Fruit fly (Drosophila melanogaster) whole organism, embryonic: ENCODE measurements around the gene blp.

Source experiments
- ATbp ChIP-seq: fragments of 200-800 bp; sonication (Bioruptor generic); optimal IDR thresholded peaks from 2 replicates; lab custom pipeline; 2017; ENCODE audit warnings: missing biosample characterization, mild to moderate bottlenecking, missing genetic modification characterization, missing genetic modification reagents
- Atf3 ChIP-seq: fragments of 200-800 bp; sonication (Bioruptor generic); optimal IDR thresholded peaks from 3 replicates; lab custom pipeline; 2016; ENCODE audit warnings: missing biosample characterization, missing genetic modification characterization
- B-H2 ChIP-seq: fragments of 200-800 bp; sonication (Bioruptor generic); optimal IDR thresholded peaks from 2 replicates; lab custom pipeline; 2018; ENCODE audit warnings: missing biosample characterization, mild to moderate bottlenecking, missing genetic modification characterization
- CG10462 ChIP-seq: fragments of 200-800 bp; sonication (Bioruptor generic); optimal IDR thresholded peaks from 2 replicates; lab custom pipeline; 2016; ENCODE audit warnings: missing biosample characterization, missing genetic modification characterization
- CG11696 ChIP-seq: fragments of 200-800 bp; sonication (Bioruptor generic); IDR thresholded peaks from 2 replicates; pipeline ENCODE4 v1.3.6; 2022; ENCODE audit warnings: missing biosample characterization, missing genetic modification characterization
- CG12769 ChIP-seq: fragments of 200-800 bp; sonication (Bioruptor generic); optimal IDR thresholded peaks from 2 replicates; lab custom pipeline; 2019; ENCODE audit warnings: missing biosample characterization, mild to moderate bottlenecking, missing genetic modification characterization, moderate library complexity
- CG1529 ChIP-seq: fragments of 200-800 bp; sonication (Bioruptor generic); optimal IDR thresholded peaks from 3 replicates; lab custom pipeline; 2018; ENCODE audit warnings: missing biosample characterization, missing genetic modification characterization
- CG15514 ChIP-seq: fragments of 200-800 bp; sonication (Bioruptor generic); optimal IDR thresholded peaks from 3 replicates; lab custom pipeline; 2017; ENCODE audit warnings: missing biosample characterization, missing genetic modification characterization, mild to moderate bottlenecking, moderate library complexity, missing genetic modification reagents
- CG2889 ChIP-seq: fragments of 200-800 bp; sonication (Bioruptor generic); IDR thresholded peaks from 3 replicates; pipeline ENCODE4 v1.3.6; 2022; ENCODE audit warnings: missing biosample characterization, missing genetic modification characterization
- CG31388 ChIP-seq: fragments of 200-800 bp; sonication (Bioruptor generic); optimal IDR thresholded peaks from 2 replicates; lab custom pipeline; 2016; ENCODE audit warnings: missing biosample characterization, missing genetic modification characterization
- CG3163 ChIP-seq: fragments of 200-800 bp; sonication (Bioruptor generic); optimal IDR thresholded peaks from 3 replicates; lab custom pipeline; 2016; ENCODE audit warnings: missing biosample characterization, missing genetic modification characterization
- CG32532 ChIP-seq: fragments of 200-800 bp; sonication (Bioruptor generic); IDR thresholded peaks from 2 replicates; pipeline ENCODE4 v1.3.6; 2022; ENCODE audit warnings: missing biosample characterization, missing genetic modification characterization
- CG33557 ChIP-seq: fragments of 200-800 bp; sonication (Bioruptor generic); optimal IDR thresholded peaks from 2 replicates; lab custom pipeline; 2019; ENCODE audit warnings: missing biosample characterization, mild to moderate bottlenecking, missing genetic modification characterization, moderate library complexity
- CG34376 ChIP-seq: fragments of 200-800 bp; sonication (Bioruptor generic); optimal IDR thresholded peaks from 2 replicates; lab custom pipeline; 2018; ENCODE audit warnings: missing biosample characterization, mild to moderate bottlenecking, missing genetic modification characterization
- CG43689 ChIP-seq: fragments of 200-800 bp; sonication (Bioruptor generic); IDR thresholded peaks from 2 replicates; pipeline ENCODE4 v1.3.6; 2022; ENCODE audit warnings: missing biosample characterization, missing genetic modification characterization
- CG9797 ChIP-seq: fragments of 200-800 bp; sonication (Bioruptor generic); optimal IDR thresholded peaks from 3 replicates; lab custom pipeline; 2018; ENCODE audit warnings: missing biosample characterization, mild to moderate bottlenecking, missing genetic modification characterization
- CG9876 ChIP-seq: fragments of 200-800 bp; sonication (Bioruptor generic); optimal IDR thresholded peaks from 2 replicates; lab custom pipeline; 2016; ENCODE audit warnings: missing biosample characterization, missing genetic modification characterization
- Deaf1 ChIP-seq: fragments of 200-800 bp; optimal IDR thresholded peaks from 3 replicates; lab custom pipeline; 2019; ENCODE audit warnings: missing biosample characterization, mild to moderate bottlenecking, missing genetic modification characterization, moderate library complexity
- Dek ChIP-seq: fragments of 200-800 bp; sonication (Bioruptor generic); optimal IDR thresholded peaks from 3 replicates; lab custom pipeline; 2019; ENCODE audit warnings: missing biosample characterization, mild to moderate bottlenecking, missing genetic modification characterization, moderate library complexity
- Dll ChIP-seq: fragments of 200-800 bp; sonication (Bioruptor generic); IDR thresholded peaks from 4 replicates; pipeline ENCODE4 v1.3.6; 2022; ENCODE audit warnings: missing biosample characterization, missing genetic modification characterization; ENCODE audit not compliant: partially characterized antibody
- Doc3 ChIP-seq: fragments of 200-800 bp; sonication (Bioruptor generic); IDR thresholded peaks from 3 replicates; pipeline ENCODE4 v1.3.6; 2022; ENCODE audit warnings: missing biosample characterization, missing genetic modification characterization; ENCODE audit not compliant: partially characterized antibody
- Gug ChIP-seq: fragments of 200-800 bp; sonication (Bioruptor generic); IDR thresholded peaks from 4 replicates; pipeline ENCODE4 v1.3.6; 2022; ENCODE audit warnings: missing biosample characterization, missing genetic modification characterization
- HLH54F ChIP-seq: fragments of 200-800 bp; sonication (Bioruptor generic); optimal IDR thresholded peaks from 3 replicates; lab custom pipeline; 2016; ENCODE audit warnings: missing biosample characterization, missing genetic modification characterization
- Hey ChIP-seq: fragments of 200-800 bp; sonication (Bioruptor generic); optimal IDR thresholded peaks from 3 replicates; lab custom pipeline; 2018; ENCODE audit warnings: missing biosample characterization, mild to moderate bottlenecking, missing genetic modification characterization
- Hr78 ChIP-seq, 2 experiments: fragments of 200-800 bp in 1 of 2; fragments of >200 bp in 1 of 2; sonication (Bioruptor generic) in 1 of 2; optimal IDR thresholded peaks; 2 replicates each; lab custom pipeline; 2017 to 2019; ENCODE audit warnings: missing biosample characterization in 2 of 2, missing genetic modification characterization in 2 of 2, mild to moderate bottlenecking in 1 of 2, moderate library complexity in 1 of 2
- Med ChIP-seq: fragments of 200-800 bp; sonication (Bioruptor generic); peaks from one replicate; lab custom pipeline; 2016; ENCODE audit warnings: missing biosample characterization, missing genetic modification characterization, mild to moderate bottlenecking, inconsistent platforms, moderate library complexity
- Nf-YC ChIP-seq: fragments of 200-800 bp; optimal IDR thresholded peaks from 3 replicates; lab custom pipeline; 2019; ENCODE audit warnings: missing biosample characterization, mild to moderate bottlenecking, missing genetic modification characterization, moderate library complexity
- Oaz ChIP-seq: fragments of 200-800 bp; sonication (Bioruptor generic); IDR thresholded peaks from 2 replicates; pipeline ENCODE4 v1.3.6; 2022; ENCODE audit warnings: missing biosample characterization, missing genetic modification characterization
- Spps ChIP-seq: fragments of 200-800 bp; sonication (Bioruptor generic); optimal IDR thresholded peaks from 2 replicates; lab custom pipeline; 2018; ENCODE audit warnings: missing biosample characterization, mild to moderate bottlenecking, missing genetic modification characterization
- Taf1 ChIP-seq: fragments of 200-800 bp; sonication (Bioruptor generic); IDR thresholded peaks from 2 replicates; pipeline ENCODE4 v1.3.6; 2022; ENCODE audit warnings: missing biosample characterization, missing genetic modification characterization
- aop ChIP-seq: fragments of 200-800 bp; sonication (Bioruptor generic); IDR thresholded peaks from 2 replicates; pipeline ENCODE4 v1.3.6; 2022; ENCODE audit warnings: missing biosample characterization, missing genetic modification characterization
- bcd ChIP-seq: fragments of 200-800 bp; sonication (Bioruptor generic); optimal IDR thresholded peaks from 2 replicates; lab custom pipeline; 2017; ENCODE audit warnings: missing biosample characterization, mild to moderate bottlenecking, missing genetic modification characterization
- caup ChIP-seq: fragments of 200-800 bp; sonication (Bioruptor generic); optimal IDR thresholded peaks from 3 replicates; lab custom pipeline; 2017; ENCODE audit warnings: missing biosample characterization, mild to moderate bottlenecking, missing genetic modification characterization, moderate library complexity; ENCODE audit not compliant: severe bottlenecking
- corto ChIP-seq: fragments of 200-800 bp; sonication (Bioruptor generic); optimal IDR thresholded peaks from 2 replicates; lab custom pipeline; 2016; ENCODE audit warnings: missing biosample characterization, mild to moderate bottlenecking, missing genetic modification characterization, moderate library complexity
- crol ChIP-seq: fragments of 200-800 bp; sonication (Bioruptor generic); IDR thresholded peaks from 2 replicates; pipeline ENCODE4 v1.3.6; 2022; ENCODE audit warnings: missing biosample characterization, missing genetic modification characterization
- danr ChIP-seq: fragments of 200-800 bp; sonication (Bioruptor generic); IDR thresholded peaks from 2 replicates; pipeline ENCODE4 v1.3.6; 2022; ENCODE audit warnings: missing biosample characterization, missing genetic modification characterization
- dm ChIP-seq: fragments of 200-800 bp; sonication (Bioruptor generic); optimal IDR thresholded peaks from 3 replicates; lab custom pipeline; 2016; ENCODE audit warnings: missing biosample characterization, missing genetic modification characterization
- grn ChIP-seq: fragments of 200-800 bp; sonication (Bioruptor generic); optimal IDR thresholded peaks from 3 replicates; lab custom pipeline; 2017; ENCODE audit warnings: missing biosample characterization, missing genetic modification characterization
- gt ChIP-seq: fragments of 200-800 bp; sonication (Bioruptor generic); IDR thresholded peaks from 2 replicates; pipeline ENCODE4 v1.3.6; 2022; ENCODE audit warnings: missing biosample characterization, missing genetic modification characterization
- hkb ChIP-seq, 2 experiments: fragments of 200-800 bp in 1 of 2; fragments of >200 bp in 1 of 2; sonication (Bioruptor generic) in 1 of 2; IDR thresholded peaks in 1 of 2; optimal IDR thresholded peaks in 1 of 2; 2 replicates each; pipeline versions ENCODE4 v1.3.6 to Lab custom; 2017 to 2022; ENCODE audit warnings: missing biosample characterization in 1 of 2, missing genetic modification characterization in 1 of 2
- inv ChIP-seq: fragments of 200-800 bp; sonication (Bioruptor generic); IDR thresholded peaks from 2 replicates; pipeline ENCODE4 v1.3.6; 2022; ENCODE audit warnings: missing biosample characterization, missing genetic modification characterization; ENCODE audit not compliant: partially characterized antibody
- jing ChIP-seq: fragments of 200-800 bp; sonication (Bioruptor generic); optimal IDR thresholded peaks from 2 replicates; lab custom pipeline; 2018; ENCODE audit warnings: missing biosample characterization, mild to moderate bottlenecking, missing genetic modification characterization
- kah ChIP-seq: fragments of 200-800 bp; sonication (Bioruptor generic); optimal IDR thresholded peaks from 2 replicates; lab custom pipeline; 2018; ENCODE audit warnings: missing biosample characterization, mild to moderate bottlenecking, missing genetic modification characterization
- knrl ChIP-seq: fragments of 200-800 bp; sonication (Bioruptor generic); IDR thresholded peaks from 3 replicates; pipeline ENCODE4 v1.3.6; 2022; ENCODE audit warnings: missing biosample characterization, missing genetic modification characterization; ENCODE audit not compliant: partially characterized antibody
- ranshi ChIP-seq: fragments of 200-800 bp; sonication (Bioruptor generic); IDR thresholded peaks from 2 replicates; pipeline ENCODE4 v1.3.6; 2022; ENCODE audit warnings: missing biosample characterization, missing genetic modification characterization
- sisA ChIP-seq: fragments of 200-800 bp; sonication (Bioruptor generic); IDR thresholded peaks from 2 replicates; pipeline ENCODE4 v1.3.6; 2022; ENCODE audit warnings: missing biosample characterization, missing genetic modification characterization
- sr ChIP-seq: fragments of 200-800 bp; sonication (Bioruptor generic); IDR thresholded peaks from 3 replicates; pipeline ENCODE4 v1.3.6; 2022; ENCODE audit warnings: missing biosample characterization, missing genetic modification characterization
- sug ChIP-seq: fragments of 200-800 bp; optimal IDR thresholded peaks from 2 replicates; lab custom pipeline; 2019; ENCODE audit warnings: missing biosample characterization, mild to moderate bottlenecking, missing genetic modification characterization, moderate library complexity
- tll ChIP-seq, 2 experiments: fragments of 200-800 bp in 1 of 2; fragments of >200 bp in 1 of 2; sonication (Bioruptor generic) in 1 of 2; optimal IDR thresholded peaks; 2 replicates each; lab custom pipeline; 2017 to 2019; ENCODE audit warnings: missing biosample characterization in 2 of 2, missing genetic modification characterization in 2 of 2, mild to moderate bottlenecking in 1 of 2, moderate library complexity in 1 of 2
- usp ChIP-seq: fragments of >200 bp; optimal IDR thresholded peaks from 2 replicates; lab custom pipeline; 2017; ENCODE audit warnings: missing biosample characterization, missing genetic modification characterization
- yki ChIP-seq: fragments of >200 bp; optimal IDR thresholded peaks from 3 replicates; lab custom pipeline; 2018

blp gene

DNA sequence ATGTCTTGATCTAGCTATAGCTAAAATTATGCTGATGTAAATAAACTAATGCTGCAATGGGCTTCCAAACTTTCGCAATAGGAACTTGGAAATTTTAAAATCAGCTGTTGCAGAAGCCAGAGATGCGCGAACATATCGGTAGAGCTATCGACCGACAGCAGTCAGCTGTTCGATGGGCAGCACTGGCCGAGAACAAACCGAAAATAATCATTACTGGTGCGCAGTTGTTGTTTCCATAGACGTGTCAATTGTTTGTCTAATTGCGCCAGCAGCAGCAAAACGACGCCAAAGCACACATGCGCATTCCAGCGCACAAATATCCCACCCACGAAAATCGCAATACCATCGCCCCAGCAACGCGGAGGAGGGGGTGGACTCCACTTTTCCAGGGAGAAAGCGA lies 1.3 kb downstream of the blp start, which contains the start of gene Sap47 (continued):
- TF ChIP-seq jing (GFP tag; lab: Kevin White, UChicago) (no peak), CG34376 (GFP tag; lab: Kevin White, UChicago) (no peak), Gug (GFP tag; lab: Robert Waterston, UW) (no peak), Hey (no peak), CG12769 (tag; lab: Kevin White, UChicago) (peak; percentile 57), Nf-YC (tag; lab: Kevin White, UChicago) (peak; percentile 23), ranshi (GFP tag; lab: Robert Waterston, UW) (no peak; the same call in 1 of the 2 replicates), usp (GFP tag; lab: Kevin White, UChicago) (no peak), B-H2 (GFP tag; lab: Kevin White, UChicago) (peak; percentile 41), CG9876 (GFP tag; lab: Kevin White, UChicago) (no peak), caup (no peak), inv (peak; percentile 65), CG43689 (no peak), dm (no peak), Spps (tag; lab: Kevin White, UChicago) (no peak), hkb (optimal IDR thresholded peaks at IDR 0.05; lab: Kevin White, UChicago) (no peak), hkb (GFP tag; IDR thresholded peaks at IDR 0.05; lab: Robert Waterston, UW) (no peak), CG1529 (GFP tag; lab: Kevin White, UChicago) (no peak), sug (peak; percentile 31), HLH54F (GFP tag; lab: Kevin White, UChicago) (no peak), CG3163 (GFP tag; lab: Kevin White, UChicago) (no peak), sr (GFP tag; lab: Robert Waterston, UW) (0 out of 3 replicates have a peak, but pooled peaks have one; percentile 8), Dll (GFP tag; lab: Robert Waterston, UW) (peak; percentile 84), Dek (tag; lab: Kevin White, UChicago) (no peak), tll (GFP tag; optimal IDR thresholded peaks at IDR 0.05; lab: Kevin White, UChicago) (no peak), kah (GFP tag; lab: Kevin White, UChicago) (no peak), knrl (peak; percentile 77), Doc3 (GFP tag; lab: Robert Waterston, UW) (peak; percentile 76), CG31388 (GFP tag; lab: Kevin White, UChicago) (no peak), Med (GFP tag; lab: Kevin White, UChicago) (peak; percentile 87), bcd (GFP tag; lab: Kevin White, UChicago) (no peak), grn (GFP tag; lab: Kevin White, UChicago) (no peak), CG9797 (GFP tag; lab: Kevin White, UChicago) (no peak), crol (GFP tag; lab: Robert Waterston, UW) (no peak; the same call in 1 of the 2 replicates), Deaf1 (tag; lab: Kevin White, UChicago) (no peak), sisA (no peak), gt (GFP tag; lab: Robert Waterston, UW) (no peak), yki (lab: Kevin White, UChicago) (no peak), CG2889 (GFP tag; lab: Robert Waterston, UW) (no peak), CG32532 (GFP tag; lab: Robert Waterston, UW) (peak; percentile 10; the same call in 1 of the 2 replicates), corto (GFP tag; lab: Kevin White, UChicago) (no peak), CG10462 (GFP tag; lab: Kevin White, UChicago) (no peak), ATbp (GFP tag; lab: Kevin White, UChicago) (no peak), Oaz (GFP tag; lab: Robert Waterston, UW) (no peak), danr (no peak), aop (GFP tag; lab: Robert Waterston, UW) (no peak), CG15514 (GFP tag; lab: Kevin White, UChicago) (peak; percentile 48), Atf3 (GFP tag; lab: Kevin White, UChicago) (no peak), Hr78 (GFP tag; optimal IDR thresholded peaks at IDR 0.05; lab: Kevin White, UChicago) (no peak), CG33557 (GFP tag; lab: Kevin White, UChicago) (no peak), Taf1 (GFP tag; lab: Robert Waterston, UW) (no peak), CG11696 (GFP tag; lab: Robert Waterston, UW) (no peak)
